Worm (Caenorhabditis elegans) whole organism, young adult: ENCODE measurements around the gene M116.5.

Source experiments
- B0019.2 ChIP-seq: fragments of 200-800 bp; sonication (Bioruptor generic); conservative IDR thresholded peaks from 2 replicates; pipeline ENCODE4 v1.3.6; 2022; ENCODE audit warnings: missing genetic modification reagents, missing genetic modification characterization, missing compliant biosample characterization
- B0336.3 ChIP-seq: fragments of 200-800 bp; sonication (Bioruptor generic); IDR thresholded peaks from 2 replicates; pipeline ENCODE4 v1.3.6; 2022; ENCODE audit warnings: missing genetic modification characterization, missing compliant biosample characterization
- C17E4.6 ChIP-seq: fragments of 200-800 bp; sonication (Bioruptor generic); IDR thresholded peaks from 2 replicates; pipeline ENCODE4 v1.3.6; 2022; ENCODE audit warnings: missing genetic modification reagents, missing genetic modification characterization, missing compliant biosample characterization
- F33H1.4 ChIP-seq: fragments of 200-800 bp; sonication (Bioruptor generic); IDR thresholded peaks from 2 replicates; pipeline ENCODE4 v1.3.6; 2022; ENCODE audit warnings: missing genetic modification reagents, missing genetic modification characterization, missing compliant biosample characterization
- F37B4.10 ChIP-seq: fragments of 200-800 bp; sonication (Bioruptor generic); IDR thresholded peaks from 2 replicates; pipeline ENCODE4 v1.3.6; 2022; ENCODE audit warnings: missing genetic modification characterization, missing compliant biosample characterization
- F39B2.1 ChIP-seq: fragments of 200-800 bp; sonication (Bioruptor generic); IDR thresholded peaks from 2 replicates; pipeline ENCODE4 v1.3.6; 2022; ENCODE audit warnings: missing genetic modification reagents, missing genetic modification characterization, missing compliant biosample characterization
- F49E8.2 ChIP-seq: sonication (generic microtip); optimal IDR thresholded peaks from 3 replicates; lab custom pipeline; 2017; ENCODE audit warnings: missing genetic modification characterization, mild to moderate bottlenecking, missing compliant biosample characterization, antibody characterized with exemption, moderate library complexity; ENCODE audit not compliant: insufficient read depth
- F52B5.7 ChIP-seq: sonication (generic microtip); optimal IDR thresholded peaks from 2 replicates; lab custom pipeline; 2016; ENCODE audit warnings: mild to moderate bottlenecking, missing genetic modification characterization, missing compliant biosample characterization
- F57C9.4 ChIP-seq: sonication (generic microtip); optimal IDR thresholded peaks from 2 replicates; lab custom pipeline; 2017; ENCODE audit warnings: mild to moderate bottlenecking, missing genetic modification characterization, missing compliant biosample characterization
- Y53F4B.3 ChIP-seq: fragments of 200-800 bp; sonication (Bioruptor generic); IDR thresholded peaks from 2 replicates; pipeline ENCODE4 v1.3.6; 2022; ENCODE audit warnings: missing genetic modification reagents, missing genetic modification characterization, missing compliant biosample characterization
- Y53G8AR.9 ChIP-seq: fragments of 200-800 bp; sonication (Bioruptor generic); conservative IDR thresholded peaks from 2 replicates; pipeline ENCODE4 v1.3.6; 2022; ENCODE audit warnings: missing genetic modification reagents, missing genetic modification characterization, missing compliant biosample characterization
- Y79H2A.3 ChIP-seq: fragments of 200-800 bp; sonication (Bioruptor generic); conservative IDR thresholded peaks from 2 replicates; pipeline ENCODE4 v1.3.6; 2022; ENCODE audit warnings: missing genetic modification reagents, missing genetic modification characterization, missing compliant biosample characterization
- Y95B8A.8 ChIP-seq: fragments of 200-800 bp; sonication (Bioruptor generic); IDR thresholded peaks from 2 replicates; pipeline ENCODE4 v1.3.6; 2022; ENCODE audit warnings: missing genetic modification reagents, missing genetic modification characterization, missing compliant biosample characterization
- aptf-3 ChIP-seq: fragments of 200-800 bp; sonication (Bioruptor generic); IDR thresholded peaks from 2 replicates; pipeline ENCODE4 v1.3.6; 2022; ENCODE audit warnings: missing genetic modification characterization, missing compliant biosample characterization
- athp-1 ChIP-seq: sonication (generic microtip); optimal IDR thresholded peaks from 2 replicates; lab custom pipeline; 2017; ENCODE audit warnings: mild to moderate bottlenecking, missing genetic modification characterization, missing compliant biosample characterization
- attf-5 ChIP-seq: fragments of 200-800 bp; sonication (Bioruptor generic); optimal IDR thresholded peaks from 2 replicates; lab custom pipeline; 2018; ENCODE audit warnings: mild to moderate bottlenecking, missing genetic modification characterization, missing compliant biosample characterization
- bed-2 ChIP-seq: fragments of 200-800 bp; sonication (Bioruptor generic); IDR thresholded peaks from 2 replicates; pipeline ENCODE4 v1.3.6; 2022; ENCODE audit warnings: missing genetic modification reagents, missing genetic modification characterization, missing compliant biosample characterization
- ceh-40 ChIP-seq: fragments of 200-800 bp; sonication (Bioruptor generic); IDR thresholded peaks from 2 replicates; pipeline ENCODE4 v1.3.6; 2022; ENCODE audit warnings: missing genetic modification characterization, missing compliant biosample characterization
- ceh-79 ChIP-seq: sonication (generic microtip); optimal IDR thresholded peaks from 2 replicates; lab custom pipeline; 2017; ENCODE audit warnings: mild to moderate bottlenecking, missing genetic modification characterization, missing compliant biosample characterization
- chd-7 ChIP-seq: sonication (generic microtip); optimal IDR thresholded peaks from 2 replicates; lab custom pipeline; 2016; ENCODE audit warnings: mild to moderate bottlenecking, missing genetic modification characterization, moderate library complexity, missing compliant biosample characterization
- die-1 ChIP-seq: sonication (generic microtip); optimal IDR thresholded peaks from 2 replicates; lab custom pipeline; 2016; ENCODE audit warnings: missing genotype, mild to moderate bottlenecking, missing genetic modification characterization, missing compliant biosample characterization
- egl-44 ChIP-seq: fragments of 200-800 bp; sonication (Bioruptor generic); IDR thresholded peaks from 2 replicates; pipeline ENCODE4 v1.3.6; 2022; ENCODE audit warnings: missing genetic modification reagents, missing genetic modification characterization, missing compliant biosample characterization
- ekl-4 ChIP-seq: fragments of 200-800 bp; sonication (Bioruptor generic); IDR thresholded peaks from 2 replicates; pipeline ENCODE4 v1.3.6; 2022; ENCODE audit warnings: missing genetic modification reagents, missing genetic modification characterization, missing compliant biosample characterization
- hlh-26 ChIP-seq: fragments of 200-800 bp; sonication (Bioruptor generic); conservative IDR thresholded peaks from 2 replicates; pipeline ENCODE4 v1.3.6; 2022; ENCODE audit warnings: missing genetic modification reagents, missing genetic modification characterization, missing compliant biosample characterization
- hmg-1.2 ChIP-seq: fragments of 200-800 bp; sonication (Bioruptor generic); IDR thresholded peaks from 2 replicates; pipeline ENCODE4 v1.3.6; 2022; ENCODE audit warnings: missing genetic modification reagents, missing genetic modification characterization, missing compliant biosample characterization
- hmg-20 ChIP-seq: fragments of 200-800 bp; sonication (Bioruptor generic); IDR thresholded peaks from 2 replicates; pipeline ENCODE4 v1.3.6; 2022; ENCODE audit warnings: missing genetic modification reagents, missing genetic modification characterization, missing compliant biosample characterization
- hrde-1 ChIP-seq: sonication (generic microtip); optimal IDR thresholded peaks from 2 replicates; lab custom pipeline; 2016; ENCODE audit warnings: missing genetic modification characterization, mild to moderate bottlenecking, missing compliant biosample characterization, moderate library complexity, missing genotype, missing genetic modification reagents, borderline replicate concordance
- lin-26 ChIP-seq: fragments of 200-800 bp; sonication (Bioruptor generic); IDR thresholded peaks from 2 replicates; pipeline ENCODE4 v1.3.6; 2022; ENCODE audit warnings: missing genetic modification reagents, missing genetic modification characterization, missing compliant biosample characterization
- lin-54 ChIP-seq: fragments of 200-800 bp; sonication (Bioruptor generic); optimal IDR thresholded peaks from 2 replicates; lab custom pipeline; 2018; ENCODE audit warnings: mild to moderate bottlenecking, missing genetic modification characterization, missing compliant biosample characterization
- lir-1 ChIP-seq: fragments of 200-800 bp; sonication (Bioruptor generic); conservative IDR thresholded peaks from 2 replicates; pipeline ENCODE4 v1.3.6; 2022; ENCODE audit warnings: missing genetic modification reagents, missing genetic modification characterization, missing compliant biosample characterization
- lsl-1 ChIP-seq: fragments of 200-800 bp; sonication (Bioruptor generic); optimal IDR thresholded peaks from 2 replicates; lab custom pipeline; 2018; ENCODE audit warnings: mild to moderate bottlenecking, missing genetic modification characterization, moderate library complexity, missing compliant biosample characterization
- lsy-27 ChIP-seq: sonication (generic microtip); optimal IDR thresholded peaks from 2 replicates; lab custom pipeline; 2017; ENCODE audit warnings: missing genetic modification characterization, mild to moderate bottlenecking, missing compliant biosample characterization, antibody characterized with exemption, missing genotype, borderline replicate concordance; ENCODE audit not compliant: insufficient read depth
- madf-3 ChIP-seq: fragments of 200-800 bp; sonication (Bioruptor generic); IDR thresholded peaks from 2 replicates; pipeline ENCODE4 v1.3.6; 2022; ENCODE audit warnings: missing genetic modification reagents, missing genetic modification characterization, missing compliant biosample characterization
- madf-8 ChIP-seq: fragments of 200-800 bp; sonication (Bioruptor generic); conservative IDR thresholded peaks from 2 replicates; pipeline ENCODE4 v1.3.6; 2022; ENCODE audit warnings: missing genetic modification reagents, missing genetic modification characterization, missing compliant biosample characterization
- mxl-1 ChIP-seq: sonication (generic microtip); optimal IDR thresholded peaks from 2 replicates; lab custom pipeline; 2016; ENCODE audit warnings: missing genetic modification characterization, missing compliant biosample characterization
- nfya-1 ChIP-seq: sonication (generic microtip); optimal IDR thresholded peaks from 2 replicates; lab custom pipeline; 2017; ENCODE audit warnings: antibody characterized with exemption, missing compliant biosample characterization, missing genetic modification characterization, borderline replicate concordance; ENCODE audit not compliant: insufficient read depth
- nfya-2 ChIP-seq: fragments of 200-800 bp; sonication (Bioruptor generic); IDR thresholded peaks from 2 replicates; pipeline ENCODE4 v1.3.6; 2022; ENCODE audit warnings: missing genetic modification reagents, missing genetic modification characterization, missing compliant biosample characterization
- nhr-80 ChIP-seq: sonication (generic microtip); optimal IDR thresholded peaks from 2 replicates; lab custom pipeline; 2016; ENCODE audit warnings: missing genetic modification characterization, missing compliant biosample characterization
- pha-4 ChIP-seq: fragments of 150-350 bp; sonication (generic microtip); optimal IDR thresholded peaks from 2 replicates; lab custom pipeline; 2014; ENCODE audit warnings: missing biosample characterization, missing genetic modification reagents, missing genetic modification characterization
- snpc-1.3 ChIP-seq: sonication (generic microtip); optimal IDR thresholded peaks from 2 replicates; lab custom pipeline; 2017; ENCODE audit warnings: missing genetic modification characterization, mild to moderate bottlenecking, missing compliant biosample characterization, antibody characterized with exemption, moderate library complexity, missing genotype, missing genetic modification reagents; ENCODE audit not compliant: insufficient read depth
- snpc-3.4 ChIP-seq: sonication (generic microtip); optimal IDR thresholded peaks from 2 replicates; lab custom pipeline; 2017; ENCODE audit warnings: missing genetic modification characterization, mild to moderate bottlenecking, missing compliant biosample characterization, antibody characterized with exemption, moderate library complexity, missing genotype, missing genetic modification reagents
- snpc-4 ChIP-seq, 5 experiments: fragments of 150-350 bp in 1 of 5; sonication (generic microtip) in 4 of 5; optimal IDR thresholded peaks; 2 replicates each; lab custom pipeline; 2014 to 2018; ENCODE audit warnings: missing genetic modification characterization in 5 of 5, missing biosample characterization in 3 of 5, antibody characterized with exemption in 2 of 5, mild to moderate bottlenecking in 2 of 5, missing compliant biosample characterization in 2 of 5, missing genotype in 2 of 5, moderate library complexity in 2 of 5, missing genetic modification reagents in 1 of 5
- unc-62 ChIP-seq: fragments of 150-350 bp; optimal IDR thresholded peaks from 2 replicates; lab custom pipeline; 2014; ENCODE audit warnings: missing biosample characterization, missing genetic modification reagents, missing genetic modification characterization
- xnd-1 ChIP-seq: sonication (generic microtip); optimal IDR thresholded peaks from 2 replicates; lab custom pipeline; 2016; ENCODE audit warnings: missing genotype, missing genetic modification reagents, missing genetic modification characterization, missing compliant biosample characterization
- ztf-25 ChIP-seq: fragments of 200-800 bp; sonication (Bioruptor generic); IDR thresholded peaks from 2 replicates; pipeline ENCODE4 v1.3.6; 2022; ENCODE audit warnings: missing genetic modification reagents, missing genetic modification characterization, missing compliant biosample characterization
- ztf-6 ChIP-seq: fragments of 200-800 bp; sonication (Bioruptor generic); IDR thresholded peaks from 2 replicates; pipeline ENCODE4 v1.3.6; 2022; ENCODE audit warnings: missing genetic modification reagents, missing genetic modification characterization, missing compliant biosample characterization

The M116.5 gene

DNA sequence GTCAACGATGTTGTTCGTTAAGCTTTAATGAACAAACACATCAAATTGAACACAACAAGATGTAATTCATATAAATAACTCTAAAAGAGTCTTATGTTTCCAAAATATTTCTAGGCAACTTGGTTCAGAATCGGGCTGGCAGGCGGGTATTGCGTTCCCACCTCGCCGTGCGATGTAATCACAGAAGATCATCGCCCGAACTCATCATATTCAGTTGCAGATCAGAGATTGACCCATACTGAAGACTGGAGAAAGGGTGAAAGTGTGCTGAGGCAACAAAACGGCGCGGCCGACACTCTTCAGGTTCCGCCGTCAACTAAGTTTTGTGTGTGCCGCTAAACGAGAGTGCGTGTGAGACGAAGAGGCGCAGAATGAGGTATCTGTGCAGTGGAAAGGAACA, 7.6 kb upstream of the M116.5 start (continued):
- no peak for TF ChIP-seq nfya-2
- TF ChIP-seq lir-1, result peak; percentile 53; the same call in 1 of the 2 replicates
- TF ChIP-seq pha-4 (tag; lab: Kevin White, UChicago), result no peak
- peak; percentile 87 for TF ChIP-seq Y53G8AR.9 (GFP tag; lab: Robert Waterston, UW)
- TF ChIP-seq Y79H2A.3, result 0 out of 2 replicates have a peak, but pooled peaks have one; percentile 16
- no peak for TF ChIP-seq lsy-27 (tag; lab: Kevin White, UChicago)
- no peak for TF ChIP-seq aptf-3 (GFP tag; lab: Robert Waterston, UW)
- TF ChIP-seq nhr-80 (tag; lab: Kevin White, UChicago), result peak; percentile 82
- TF ChIP-seq unc-62 (GFP tag; lab: Kevin White, UChicago), result no peak
- TF ChIP-seq madf-8 (GFP tag; lab: Robert Waterston, UW), result peak; percentile 60
- TF ChIP-seq hrde-1 (tag; lab: Kevin White, UChicago), result peak; percentile 56
- peak; percentile 74 for TF ChIP-seq F39B2.1 (GFP tag; lab: Robert Waterston, UW)
- TF ChIP-seq ceh-40, result no peak
- TF ChIP-seq ztf-6 (GFP tag; lab: Robert Waterston, UW), result no peak
- peak; percentile 57 for TF ChIP-seq attf-5 (GFP tag; lab: Kevin White, UChicago)
- TF ChIP-seq chd-7, result peak; percentile 73
- TF ChIP-seq B0019.2 (GFP tag; lab: Robert Waterston, UW), result peak; percentile 85
- TF ChIP-seq ceh-79 (tag; lab: Kevin White, UChicago), result no peak
- TF ChIP-seq F33H1.4, result peak; percentile 81
- TF ChIP-seq snpc-3.4, result peak; percentile 98
- TF ChIP-seq lsl-1 (GFP tag; lab: Kevin White, UChicago), result peak; percentile 87
- no peak for TF ChIP-seq F57C9.4 (tag; lab: Kevin White, UChicago)
- TF ChIP-seq F37B4.10 (GFP tag; lab: Robert Waterston, UW), result 0 out of 2 replicates have a peak, but pooled peaks have one; percentile 18
- peak; percentile 88 for TF ChIP-seq madf-3 (GFP tag; lab: Robert Waterston, UW)
- peak; percentile 95 for TF ChIP-seq C17E4.6 (GFP tag; lab: Robert Waterston, UW)
- peak; percentile 100 for TF ChIP-seq hmg-1.2 (GFP tag; lab: Robert Waterston, UW)
- TF ChIP-seq hmg-20, result peak; percentile 54; the same call in 1 of the 2 replicates
- TF ChIP-seq snpc-4 (GFP tag; optimal IDR thresholded peaks at IDR 0.05; lab: Kevin White, UChicago), result peak; percentile 99
- TF ChIP-seq snpc-4 (tag; optimal IDR thresholded peaks at IDR 0.05; lab: Kevin White, UChicago), result peak; percentile 99 to 100 (median 99)
- TF ChIP-seq F52B5.7 (tag; lab: Kevin White, UChicago), result peak; percentile 70
- TF ChIP-seq nfya-1 (tag; lab: Kevin White, UChicago), result no peak
- TF ChIP-seq Y53F4B.3 (GFP tag; lab: Robert Waterston, UW), result peak; percentile 51; the same call in 1 of the 2 replicates
- peak; percentile 85 for TF ChIP-seq lin-54 (GFP tag; lab: Kevin White, UChicago)
- peak; percentile 98 for TF ChIP-seq B0336.3
- no peak for TF ChIP-seq lin-26
- TF ChIP-seq snpc-1.3 (tag; lab: Kevin White, UChicago), result peak; percentile 95
- TF ChIP-seq F49E8.2 (tag; lab: Kevin White, UChicago), result peak; percentile 92
- TF ChIP-seq mxl-1 (tag; lab: Kevin White, UChicago), result no peak
- TF ChIP-seq ztf-25 (GFP tag; lab: Robert Waterston, UW), result peak; percentile 60; the same call in 1 of the 2 replicates
- peak; percentile 95 for TF ChIP-seq ekl-4 (GFP tag; lab: Robert Waterston, UW)
- TF ChIP-seq hlh-26 (GFP tag; lab: Robert Waterston, UW), result no peak
- peak; percentile 57 for TF ChIP-seq xnd-1 (tag; lab: Kevin White, UChicago)
- TF ChIP-seq bed-2 (GFP tag; lab: Robert Waterston, UW), result no peak
- peak; percentile 56 for TF ChIP-seq die-1 (tag; lab: Kevin White, UChicago)
- TF ChIP-seq egl-44 (GFP tag; lab: Robert Waterston, UW), result peak; percentile 26; the same call in 1 of the 2 replicates
- peak; percentile 70; the same call in 1 of the 2 replicates for TF ChIP-seq Y95B8A.8 (GFP tag; lab: Robert Waterston, UW)
- peak; percentile 58 for TF ChIP-seq athp-1
